Fruit fly (Drosophila melanogaster) whole organism, pupa: Measurements from ENCODE around the gene E2f1.

Experiments used
- CG10348 ChIP-seq: fragments of 200-800 bp; sonication (Bioruptor generic); IDR thresholded peaks from 2 replicates; pipeline ENCODE4 v1.3.6; 2022; ENCODE audit warnings: missing biosample characterization, missing genetic modification characterization
- CG12605 ChIP-seq: fragments of 200-800 bp; sonication (Bioruptor generic); IDR thresholded peaks from 2 replicates; pipeline ENCODE4 v1.3.6; 2022; ENCODE audit warnings: missing biosample characterization, missing genetic modification characterization
- CG13204 ChIP-seq: fragments of 200-800 bp; sonication (Bioruptor generic); optimal IDR thresholded peaks from 2 replicates; lab custom pipeline; 2018; ENCODE audit warnings: missing biosample characterization, mild to moderate bottlenecking, missing genetic modification characterization, moderate library complexity
- CG14655 ChIP-seq: fragments of 200-800 bp; sonication (Bioruptor generic); optimal IDR thresholded peaks from 3 replicates; lab custom pipeline; 2017; ENCODE audit warnings: mild to moderate bottlenecking, missing biosample characterization, missing genetic modification reagents, missing genetic modification characterization
- CG15710 ChIP-seq: fragments of 200-800 bp; sonication (Bioruptor generic); optimal IDR thresholded peaks from 2 replicates; lab custom pipeline; 2018; ENCODE audit warnings: missing biosample characterization, mild to moderate bottlenecking, missing genetic modification characterization, moderate library complexity
- CG17806 ChIP-seq: fragments of 200-800 bp; sonication (Bioruptor generic); optimal IDR thresholded peaks from 2 replicates; lab custom pipeline; 2018; ENCODE audit warnings: missing biosample characterization, mild to moderate bottlenecking, missing genetic modification characterization, moderate library complexity
- CG32121 ChIP-seq: fragments of 200-800 bp; sonication (Bioruptor generic); IDR thresholded peaks from 2 replicates; pipeline ENCODE4 v1.3.6; 2022; ENCODE audit warnings: missing biosample characterization, missing genetic modification characterization
- CG34367 ChIP-seq: fragments of 200-800 bp; sonication (Bioruptor generic); optimal IDR thresholded peaks from 2 replicates; lab custom pipeline; 2018; ENCODE audit warnings: missing biosample characterization, mild to moderate bottlenecking, missing genetic modification characterization
- CG4496 ChIP-seq: fragments of 200-800 bp; sonication (Bioruptor generic); IDR thresholded peaks from 3 replicates; pipeline ENCODE4 v1.3.6; 2022; ENCODE audit warnings: missing biosample characterization, missing genetic modification characterization
- CG8159 ChIP-seq: fragments of 200-800 bp; sonication (Bioruptor generic); optimal IDR thresholded peaks from 3 replicates; lab custom pipeline; 2018; ENCODE audit warnings: missing biosample characterization, mild to moderate bottlenecking, missing genetic modification characterization, moderate library complexity
- CG8301 ChIP-seq: fragments of 200-800 bp; sonication (Bioruptor generic); optimal IDR thresholded peaks from 2 replicates; lab custom pipeline; 2018; ENCODE audit warnings: missing biosample characterization, mild to moderate bottlenecking, missing genetic modification characterization
- CG9948 ChIP-seq: fragments of 200-800 bp; sonication (Bioruptor generic); optimal IDR thresholded peaks from 2 replicates; lab custom pipeline; 2018; ENCODE audit warnings: missing biosample characterization, mild to moderate bottlenecking, missing genetic modification characterization, moderate library complexity
- D1 ChIP-seq: fragments of 200-800 bp; sonication (Bioruptor generic); optimal IDR thresholded peaks from 2 replicates; lab custom pipeline; 2018; ENCODE audit warnings: missing biosample characterization, mild to moderate bottlenecking, missing genetic modification characterization, moderate library complexity
- EcR ChIP-seq: fragments of 200-800 bp; sonication (Bioruptor generic); optimal IDR thresholded peaks from 3 replicates; lab custom pipeline; 2019; ENCODE audit warnings: missing biosample characterization, missing genetic modification characterization, mild to moderate bottlenecking, moderate library complexity, missing genetic modification reagents
- Ets98B ChIP-seq: fragments of 200-800 bp; sonication (Bioruptor generic); IDR thresholded peaks from 2 replicates; pipeline ENCODE4 v1.3.6; 2022; ENCODE audit warnings: missing biosample characterization, missing genetic modification characterization
- Pif1A ChIP-seq: fragments of 200-800 bp; sonication (Bioruptor generic); optimal IDR thresholded peaks from 3 replicates; lab custom pipeline; 2016; ENCODE audit warnings: missing biosample characterization, missing genetic modification characterization
- Pif1B ChIP-seq: fragments of 200-800 bp; sonication (Bioruptor generic); optimal IDR thresholded peaks from 3 replicates; lab custom pipeline; 2016; ENCODE audit warnings: missing biosample characterization, missing genetic modification characterization
- Snoo ChIP-seq: fragments of 200-800 bp; sonication (Bioruptor generic); optimal IDR thresholded peaks from 3 replicates; lab custom pipeline; 2017; ENCODE audit warnings: missing biosample characterization, mild to moderate bottlenecking, missing genetic modification characterization, inconsistent platforms
- fd96Ca ChIP-seq: fragments of 200-800 bp; sonication (Bioruptor generic); IDR thresholded peaks from 3 replicates; pipeline ENCODE4 v1.3.6; 2022; ENCODE audit warnings: missing biosample characterization, missing genetic modification characterization
- gl ChIP-seq: fragments of 200-800 bp; sonication (Bioruptor generic); optimal IDR thresholded peaks from 2 replicates; lab custom pipeline; 2018; ENCODE audit warnings: missing biosample characterization, mild to moderate bottlenecking, missing genetic modification characterization
- rn ChIP-seq: fragments of 200-800 bp; sonication (Bioruptor generic); IDR thresholded peaks from 2 replicates; pipeline ENCODE4 v1.3.6; 2022; ENCODE audit warnings: missing biosample characterization, missing genetic modification characterization

E2f1 gene

dm6 chr3R:21644222-21644621, 16.4 kb downstream of the E2f1 start:
- TF ChIP-seq CG17806 (tag; lab: Kevin White, UChicago) (no peak), CG34367 (tag; lab: Kevin White, UChicago) (no peak), CG13204 (GFP tag; lab: Kevin White, UChicago) (peak; percentile 8)

DNA sequence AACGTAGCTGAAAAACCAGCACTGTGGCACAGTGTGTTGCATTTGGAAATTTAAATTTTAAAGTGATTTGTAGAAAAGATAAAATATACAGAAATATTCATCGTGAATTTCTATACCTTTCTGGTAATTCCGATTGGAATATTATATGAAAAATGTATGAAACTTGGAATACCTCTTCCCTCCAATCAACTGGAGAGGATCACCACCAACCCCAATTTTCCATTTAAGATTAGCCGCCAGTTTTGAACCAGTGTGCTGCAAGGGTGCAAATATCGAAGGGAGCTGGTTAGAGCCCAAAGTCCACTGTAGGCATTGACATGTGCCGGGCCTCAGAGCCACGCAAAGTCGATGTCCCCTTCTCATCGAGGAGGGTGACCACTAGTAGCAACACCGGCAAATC, 17.5 kb downstream of the E2f1 start:
- TF ChIP-seq D1 (no peak), Ets98B (no peak), CG4496 (no peak), CG10348 (GFP tag; lab: Robert Waterston, UW) (no peak), rn (no peak), Pif1A (GFP tag; lab: Kevin White, UChicago) (peak; percentile 43), CG14655 (GFP tag; lab: Kevin White, UChicago) (peak; percentile 53), EcR (GFP tag; lab: Kevin White, UChicago) (no peak), Pif1B (GFP tag; lab: Kevin White, UChicago) (no peak), CG34367 (tag; lab: Kevin White, UChicago) (peak; percentile 16), CG8159 (peak; percentile 29), CG8301 (peak; percentile 22), CG17806 (tag; lab: Kevin White, UChicago) (peak; percentile 45), Snoo (peak; percentile 3), gl (tag; lab: Kevin White, UChicago) (peak; percentile 7), CG32121 (GFP tag; lab: Robert Waterston, UW) (no peak), CG12605 (GFP tag; lab: Robert Waterston, UW) (no peak), CG15710 (tag; lab: Kevin White, UChicago) (peak; percentile 39), CG13204 (GFP tag; lab: Kevin White, UChicago) (no peak), CG9948 (tag; lab: Kevin White, UChicago) (peak; percentile 51), fd96Ca (GFP tag; lab: Robert Waterston, UW) (no peak)

dm6 chr3R:21642301-21642700, 18.4 kb downstream of the E2f1 start:
- no peak for TF ChIP-seq fd96Ca (GFP tag; lab: Robert Waterston, UW)
- no peak for TF ChIP-seq CG17806 (tag; lab: Kevin White, UChicago)
- no peak for TF ChIP-seq CG15710 (tag; lab: Kevin White, UChicago)
- no peak for TF ChIP-seq Pif1A (GFP tag; lab: Kevin White, UChicago)
- TF ChIP-seq CG14655 (GFP tag; lab: Kevin White, UChicago): no peak
- TF ChIP-seq gl (tag; lab: Kevin White, UChicago): no peak
- TF ChIP-seq CG8301: no peak
- TF ChIP-seq CG9948 (tag; lab: Kevin White, UChicago): no peak
- TF ChIP-seq Ets98B: no peak
- TF ChIP-seq D1: no peak
- TF ChIP-seq CG12605 (GFP tag; lab: Robert Waterston, UW): no peak

DNA sequence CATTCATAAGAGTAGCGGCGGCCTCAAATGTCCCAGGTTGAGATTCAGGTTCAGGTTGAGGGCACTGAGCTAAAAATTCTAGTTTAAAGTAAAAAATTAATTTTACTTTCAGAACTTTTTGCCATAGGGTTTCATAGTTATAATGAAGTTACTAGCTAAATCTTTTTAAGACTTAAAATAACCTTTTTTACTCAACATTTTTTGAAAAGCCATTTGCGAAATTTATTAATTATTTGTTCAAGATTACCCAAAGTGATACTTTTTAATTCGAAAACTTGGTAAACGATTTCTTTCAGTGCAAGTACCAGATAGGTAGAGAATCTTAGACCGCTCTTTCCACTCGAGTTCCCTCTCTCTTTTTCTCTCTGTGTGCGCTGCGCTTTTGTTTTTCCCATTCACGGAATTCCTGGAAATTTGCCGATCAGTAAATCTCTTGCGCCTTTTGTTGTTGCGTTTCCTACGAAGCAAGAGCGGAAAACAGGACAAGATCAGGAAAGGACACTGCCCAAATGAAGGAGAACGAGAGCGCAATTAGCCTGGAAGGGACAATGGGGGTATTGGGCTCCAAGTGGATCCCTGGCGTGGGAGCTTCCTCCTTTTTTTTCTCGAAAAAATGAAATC, 19.0 kb downstream of the E2f1 start:
- TF ChIP-seq D1 (peak; percentile 85), EcR (GFP tag; lab: Kevin White, UChicago) (peak; percentile 44), CG15710 (tag; lab: Kevin White, UChicago) (peak; percentile 92), CG34367 (tag; lab: Kevin White, UChicago) (peak; percentile 87), CG8159 (peak; percentile 95), CG13204 (GFP tag; lab: Kevin White, UChicago) (peak; percentile 77), Pif1A (GFP tag; lab: Kevin White, UChicago) (peak; percentile 86), Ets98B (no peak), gl (tag; lab: Kevin White, UChicago) (peak; percentile 73), CG4496 (peak; percentile 27; the same call in 1 of the 3 replicates), CG17806 (tag; lab: Kevin White, UChicago) (peak; percentile 92), Snoo (peak; percentile 84), CG8301 (peak; percentile 77), fd96Ca (GFP tag; lab: Robert Waterston, UW) (no peak), rn (no peak), CG14655 (GFP tag; lab: Kevin White, UChicago) (peak; percentile 89), CG10348 (GFP tag; lab: Robert Waterston, UW) (no peak), CG12605 (GFP tag; lab: Robert Waterston, UW) (peak; percentile 39; the same call in 1 of the 2 replicates), Pif1B (GFP tag; lab: Kevin White, UChicago) (peak; percentile 84), CG9948 (tag; lab: Kevin White, UChicago) (peak; percentile 93), CG32121 (GFP tag; lab: Robert Waterston, UW) (0 out of 2 replicates have a peak, but pooled peaks have one; percentile 20)
- TF ChIP-seq, all 21 proteins: peak for 17

DNA sequence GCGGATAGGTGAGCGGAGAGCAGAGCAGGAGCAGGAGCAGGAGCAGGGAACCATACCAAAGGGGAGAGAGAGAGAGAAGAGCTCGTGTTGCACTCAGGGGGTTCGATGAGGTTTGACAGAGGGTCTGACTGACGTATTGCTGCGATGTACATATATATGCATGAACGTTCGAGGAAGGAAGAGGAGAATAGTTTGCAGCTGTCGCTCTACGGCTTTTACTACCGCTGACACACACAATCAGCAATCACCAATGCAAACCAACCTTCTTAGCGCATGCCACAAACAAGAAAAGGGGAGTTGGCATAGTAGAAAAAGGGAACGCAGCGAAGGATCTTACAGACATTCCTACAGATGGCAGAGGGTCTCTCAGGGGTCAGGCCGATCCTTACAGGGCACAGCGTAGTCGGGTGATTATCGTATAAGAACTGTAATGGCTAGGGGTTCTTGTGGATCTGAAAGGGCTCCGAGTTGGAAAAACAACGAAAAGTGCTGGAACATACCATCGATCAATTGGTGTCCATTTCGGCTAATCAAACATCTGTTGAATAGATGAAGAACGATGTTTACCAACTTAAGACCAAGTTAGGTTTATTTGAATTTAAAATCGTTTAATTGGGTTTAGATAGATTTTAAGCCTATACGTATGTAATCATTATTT, 20.2 kb downstream of the E2f1 start:
- no peak for TF ChIP-seq gl (tag; lab: Kevin White, UChicago)
- TF ChIP-seq CG17806 (tag; lab: Kevin White, UChicago): no peak
- TF ChIP-seq CG13204 (GFP tag; lab: Kevin White, UChicago): no peak
- TF ChIP-seq CG14655 (GFP tag; lab: Kevin White, UChicago): no peak
- TF ChIP-seq CG15710 (tag; lab: Kevin White, UChicago): no peak
- TF ChIP-seq CG32121 (GFP tag; lab: Robert Waterston, UW): no peak
- no peak for TF ChIP-seq Pif1B (GFP tag; lab: Kevin White, UChicago)
- TF ChIP-seq Pif1A (GFP tag; lab: Kevin White, UChicago): no peak
- TF ChIP-seq fd96Ca (GFP tag; lab: Robert Waterston, UW): no peak
- no peak for TF ChIP-seq EcR (GFP tag; lab: Kevin White, UChicago)
- TF ChIP-seq CG4496: no peak
- no peak for TF ChIP-seq CG8159
- TF ChIP-seq CG8301: no peak
